Worm (Caenorhabditis elegans): Measurements from ENCODE around the gene F55F10.3.

F55F10.3 gene

DNA sequence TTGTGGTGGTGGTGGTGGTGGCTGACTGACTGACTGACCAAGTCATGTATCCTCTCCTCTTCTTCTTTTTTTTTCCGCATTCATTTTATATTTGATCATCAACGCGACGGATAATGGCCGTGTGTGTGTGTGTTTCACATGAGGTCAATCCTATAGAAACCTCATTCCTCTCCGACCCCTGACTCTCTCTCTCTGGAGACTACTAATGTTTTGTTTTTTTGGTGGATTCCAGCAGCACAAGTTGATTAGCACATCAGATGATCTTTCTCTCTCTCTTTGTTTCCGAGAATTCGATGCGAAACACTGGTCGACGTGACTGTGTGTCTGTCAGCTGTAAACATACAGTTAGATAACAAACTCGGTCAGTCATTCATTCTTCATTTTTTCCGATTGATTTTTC lies 45.4 kb downstream of the F55F10.3 start, which contains the start of gene Y24D9A.7:
Gene Y24D9A.7, minus strand, starts transcription at position 46 of the 400 bp plus-strand sequence.
- TF ChIP-seq F13C5.2 (tag; optimal IDR thresholded peaks at IDR 0.05) (no peak), flt-1 (GFP tag; IDR thresholded peaks at IDR 0.05) (no peak), tbx-11 (GFP tag; IDR thresholded peaks at IDR 0.05) (no peak), hmg-4 (GFP tag; optimal IDR thresholded peaks at IDR 0.05) (no peak)

ce11 chrIV:4406054-4406539 lies 46.3 kb downstream of the F55F10.3 start:
- TF ChIP-seq tbx-11 (GFP tag; IDR thresholded peaks at IDR 0.05) (0 out of 2 replicates have a peak, but pooled peaks have one; percentile 33), hnd-1 (tag; optimal IDR thresholded peaks at IDR 0.05) (no peak), sea-1 (GFP tag; conservative IDR thresholded peaks at IDR 0.05) (no peak), ama-1 (optimal IDR thresholded peaks at IDR 0.05) (no peak), F13C5.2 (tag; optimal IDR thresholded peaks at IDR 0.05) (peak; percentile 71), ets-7 (tag; optimal IDR thresholded peaks at IDR 0.05) (no peak)

ce11 chrIV:4407055-4407461 lies 47.3 kb downstream of the F55F10.3 start:
- no peak for TF ChIP-seq hnd-1 (tag; optimal IDR thresholded peaks at IDR 0.05)
- no peak for TF ChIP-seq ceh-36 (tag; optimal IDR thresholded peaks at IDR 0.05)
- 0 out of 2 replicates have a peak, but pooled peaks have one; percentile 43 for TF ChIP-seq sea-1 (GFP tag; conservative IDR thresholded peaks at IDR 0.05)
- no peak for TF ChIP-seq F13C5.2 (tag; optimal IDR thresholded peaks at IDR 0.05)
- no peak for TF ChIP-seq tbx-37 (GFP tag; conservative IDR thresholded peaks at IDR 0.05)
- no peak for TF ChIP-seq B0310.2 (tag; optimal IDR thresholded peaks at IDR 0.05)

- TF ChIP-seq ets-7 (tag; optimal IDR thresholded peaks at IDR 0.05) = no peak
- TF ChIP-seq B0310.2 (tag; optimal IDR thresholded peaks at IDR 0.05) = no peak
- TF ChIP-seq hmbx-1 (tag; optimal IDR thresholded peaks at IDR 0.05) = no peak
- no peak for TF ChIP-seq aly-1 (tag; optimal IDR thresholded peaks at IDR 0.05)
- TF ChIP-seq hmg-4 (GFP tag; optimal IDR thresholded peaks at IDR 0.05) = no peak
- no peak for TF ChIP-seq scrt-1 (GFP tag; IDR thresholded peaks at IDR 0.05)
- no peak for TF ChIP-seq F13C5.2 (tag; optimal IDR thresholded peaks at IDR 0.05)
- TF ChIP-seq ceh-36 (tag; optimal IDR thresholded peaks at IDR 0.05) = no peak
- no peak for TF ChIP-seq hnd-1 (tag; optimal IDR thresholded peaks at IDR 0.05)
- no peak for TF ChIP-seq tbx-37 (GFP tag; conservative IDR thresholded peaks at IDR 0.05)
- no peak for TF ChIP-seq tra-4 (tag; optimal IDR thresholded peaks at IDR 0.05)
- no peak for TF ChIP-seq ama-1 (optimal IDR thresholded peaks at IDR 0.05)
- TF ChIP-seq flt-1 (GFP tag; IDR thresholded peaks at IDR 0.05) = no peak
- no peak for TF ChIP-seq tbx-11 (GFP tag; IDR thresholded peaks at IDR 0.05)
- TF ChIP-seq pes-1 (GFP tag; IDR thresholded peaks at IDR 0.05) = no peak
- TF ChIP-seq sea-1 (GFP tag; conservative IDR thresholded peaks at IDR 0.05) = no peak
- TF ChIP-seq ceh-13 (GFP tag; optimal IDR thresholded peaks at IDR 0.05) = no peak
These were observed 49.0 kb downstream of the F55F10.3 start for ce11 chrIV:4408714-4409113.

Measured in whole organism, early embryonic.